Fruit fly (Drosophila melanogaster) whole organism, embryonic: ENCODE results near the gene CheA75a.

Experiments used
- B-H1 ChIP-seq: fragments of 200-800 bp; sonication (Bioruptor generic); IDR thresholded peaks from 3 replicates; pipeline ENCODE4 v1.3.6; 2022; ENCODE audit warnings: missing biosample characterization, missing genetic modification characterization
- Bgb ChIP-seq: fragments of 200-800 bp; sonication (Bioruptor generic); IDR thresholded peaks from 2 replicates; pipeline ENCODE4 v1.3.6; 2022; ENCODE audit warnings: missing biosample characterization, missing genetic modification characterization; ENCODE audit not compliant: partially characterized antibody
- CG10147 ChIP-seq: fragments of 200-800 bp; sonication (Bioruptor generic); optimal IDR thresholded peaks from 2 replicates; lab custom pipeline; 2019; ENCODE audit warnings: missing biosample characterization, mild to moderate bottlenecking, missing genetic modification characterization, moderate library complexity
- CG10654 ChIP-seq: fragments of 200-800 bp; sonication (Bioruptor generic); optimal IDR thresholded peaks from 2 replicates; lab custom pipeline; 2016; ENCODE audit warnings: missing biosample characterization, missing genetic modification characterization
- CG11696 ChIP-seq: fragments of 200-800 bp; sonication (Bioruptor generic); IDR thresholded peaks from 2 replicates; pipeline ENCODE4 v1.3.6; 2022; ENCODE audit warnings: missing biosample characterization, missing genetic modification characterization
- CG13775 ChIP-seq: fragments of 200-800 bp; sonication (Bioruptor generic); optimal IDR thresholded peaks from 3 replicates; lab custom pipeline; 2017; ENCODE audit warnings: missing biosample characterization, mild to moderate bottlenecking, missing genetic modification characterization
- CG16815 ChIP-seq: fragments of 200-800 bp; sonication (Bioruptor generic); optimal IDR thresholded peaks from 3 replicates; lab custom pipeline; 2017; ENCODE audit warnings: missing biosample characterization, mild to moderate bottlenecking, missing genetic modification characterization
- CG17186 ChIP-seq: fragments of 200-800 bp; sonication (Bioruptor generic); optimal IDR thresholded peaks from 3 replicates; lab custom pipeline; 2017; ENCODE audit warnings: missing biosample characterization, missing genetic modification reagents, missing genetic modification characterization
- CG17359 ChIP-seq: fragments of 200-800 bp; sonication (Bioruptor generic); optimal IDR thresholded peaks from 3 replicates; lab custom pipeline; 2018; ENCODE audit warnings: missing biosample characterization, mild to moderate bottlenecking, missing genetic modification characterization, moderate library complexity
- CG18619 ChIP-seq: fragments of 200-800 bp; sonication (Bioruptor generic); optimal IDR thresholded peaks from 3 replicates; lab custom pipeline; 2017; ENCODE audit warnings: missing biosample characterization, mild to moderate bottlenecking, missing genetic modification characterization
- CG32767 ChIP-seq: fragments of 200-800 bp; sonication (Bioruptor generic); IDR thresholded peaks from 2 replicates; pipeline ENCODE4 v1.3.6; 2022; ENCODE audit warnings: missing biosample characterization, missing genetic modification characterization
- CG3847 ChIP-seq: fragments of 200-800 bp; sonication (Bioruptor generic); IDR thresholded peaks from 2 replicates; pipeline ENCODE4 v1.3.6; 2022; ENCODE audit warnings: missing biosample characterization, missing genetic modification characterization
- CG4282 ChIP-seq: fragments of 200-800 bp; sonication (Bioruptor generic); optimal IDR thresholded peaks from 2 replicates; lab custom pipeline; 2016; ENCODE audit warnings: missing biosample characterization, missing genetic modification characterization
- CG4404 ChIP-seq: fragments of 200-800 bp; sonication (Bioruptor generic); IDR thresholded peaks from 2 replicates; pipeline ENCODE4 v1.3.6; 2022; ENCODE audit warnings: missing biosample characterization, missing genetic modification characterization
- CG6654 ChIP-seq: fragments of 200-800 bp; sonication (Bioruptor generic); optimal IDR thresholded peaks from 2 replicates; lab custom pipeline; 2017; ENCODE audit warnings: missing biosample characterization, mild to moderate bottlenecking, missing genetic modification characterization
- CG8388 ChIP-seq: fragments of 200-800 bp; sonication (Bioruptor generic); optimal IDR thresholded peaks from 2 replicates; lab custom pipeline; 2019; ENCODE audit warnings: missing biosample characterization, mild to moderate bottlenecking, missing genetic modification characterization, moderate library complexity
- CG8478 ChIP-seq: fragments of >200 bp; optimal IDR thresholded peaks from 2 replicates; lab custom pipeline; 2018
- CHES-1-like ChIP-seq: fragments of 200-800 bp; sonication (Bioruptor generic); optimal IDR thresholded peaks from 2 replicates; lab custom pipeline; 2016; ENCODE audit warnings: missing biosample characterization, missing genetic modification characterization
- CTCF ChIP-seq: fragments of 200-800 bp; sonication (Bioruptor generic); optimal IDR thresholded peaks from 2 replicates; lab custom pipeline; 2017; ENCODE audit warnings: missing biosample characterization, mild to moderate bottlenecking, missing genetic modification characterization, moderate library complexity
- D ChIP-seq, 2 experiments: fragments of 200-800 bp in 1 of 2; fragments of >200 bp in 1 of 2; sonication (Bioruptor generic) in 1 of 2; optimal IDR thresholded peaks; 2 replicates in 1 of 2; 3 replicates in 1 of 2; lab custom pipeline; 2017; ENCODE audit warnings: mild to moderate bottlenecking in 1 of 2, missing biosample characterization in 1 of 2, missing genetic modification characterization in 1 of 2, missing genetic modification reagents in 1 of 2
- Dfd ChIP-seq, 2 experiments: fragments of >200 bp; optimal IDR thresholded peaks; 2 replicates each; lab custom pipeline; 2017; ENCODE audit warnings: missing biosample characterization in 2 of 2, missing genetic modification characterization in 2 of 2
- Dref ChIP-seq: fragments of 200-800 bp; sonication (Bioruptor generic); IDR thresholded peaks from 2 replicates; pipeline ENCODE4 v1.3.6; 2022; ENCODE audit warnings: missing biosample characterization, missing genetic modification characterization
- Drgx ChIP-seq: fragments of 200-800 bp; sonication (Bioruptor generic); IDR thresholded peaks from 2 replicates; pipeline ENCODE4 v1.3.6; 2022; ENCODE audit warnings: missing biosample characterization, missing genetic modification characterization
- E2f1 ChIP-seq: fragments of 200-800 bp; sonication (Bioruptor generic); IDR thresholded peaks from 2 replicates; pipeline ENCODE4 v1.3.6; 2022; ENCODE audit warnings: missing biosample characterization, missing genetic modification characterization
- E2f2 ChIP-seq: fragments of 200-800 bp; sonication (Bioruptor generic); IDR thresholded peaks from 2 replicates; pipeline ENCODE4 v1.3.6; 2022; ENCODE audit warnings: missing biosample characterization, missing genetic modification characterization
- Ets65A ChIP-seq: fragments of 200-800 bp; sonication (Bioruptor generic); peaks from one replicate; lab custom pipeline; 2016; ENCODE audit warnings: missing biosample characterization, missing genetic modification characterization
- GATAe ChIP-seq: fragments of 200-800 bp; sonication (Bioruptor generic); conservative IDR thresholded peaks from 2 replicates; pipeline ENCODE4 v1.3.6; 2022; ENCODE audit warnings: missing biosample characterization, missing genetic modification characterization
- Gsc ChIP-seq: fragments of 200-800 bp; sonication (Bioruptor generic); IDR thresholded peaks from 2 replicates; pipeline ENCODE4 v1.3.6; 2022; ENCODE audit warnings: missing biosample characterization, missing genetic modification characterization
- Hand ChIP-seq: fragments of 200-800 bp; sonication (Bioruptor generic); optimal IDR thresholded peaks from 2 replicates; lab custom pipeline; 2017; ENCODE audit warnings: mild to moderate bottlenecking, missing biosample characterization, missing genetic modification reagents, missing genetic modification characterization
- Jarid2 ChIP-seq: fragments of 200-800 bp; sonication (Bioruptor generic); optimal IDR thresholded peaks from 3 replicates; lab custom pipeline; 2017; ENCODE audit warnings: mild to moderate bottlenecking, missing biosample characterization, missing genetic modification reagents, missing genetic modification characterization
- Meics ChIP-seq: fragments of 200-800 bp; sonication (Bioruptor generic); optimal IDR thresholded peaks from 2 replicates; lab custom pipeline; 2017; ENCODE audit warnings: missing biosample characterization, mild to moderate bottlenecking, missing genetic modification characterization
- NC2α ChIP-seq: fragments of 200-800 bp; sonication (Bioruptor generic); optimal IDR thresholded peaks from 2 replicates; lab custom pipeline; 2016; ENCODE audit warnings: missing biosample characterization, missing genetic modification characterization
- Neu2 ChIP-seq: fragments of 200-800 bp; sonication (Bioruptor generic); optimal IDR thresholded peaks from 3 replicates; lab custom pipeline; 2016; ENCODE audit warnings: missing biosample characterization, missing genetic modification characterization, borderline replicate concordance
- Ptx1 ChIP-seq: fragments of 200-800 bp; sonication (Bioruptor generic); IDR thresholded peaks from 2 replicates; pipeline ENCODE4 v1.3.6; 2022; ENCODE audit warnings: missing biosample characterization, missing genetic modification characterization
- Sry-δ ChIP-seq: fragments of 200-800 bp; sonication (Bioruptor generic); optimal IDR thresholded peaks from 2 replicates; lab custom pipeline; 2016; ENCODE audit warnings: missing biosample characterization, missing genetic modification characterization
- Stat92E ChIP-seq, 3 experiments: fragments of >200 bp in 2 of 3; fragments of 200-800 bp in 1 of 3; sonication (Bioruptor generic) in 1 of 3; optimal IDR thresholded peaks; 2 replicates each; lab custom pipeline; 2017 to 2019; ENCODE audit warnings: missing biosample characterization in 3 of 3, missing genetic modification characterization in 3 of 3, mild to moderate bottlenecking in 1 of 3, moderate library complexity in 1 of 3
- bcd ChIP-seq: fragments of 200-800 bp; sonication (Bioruptor generic); optimal IDR thresholded peaks from 2 replicates; lab custom pipeline; 2017; ENCODE audit warnings: missing biosample characterization, mild to moderate bottlenecking, missing genetic modification characterization
- bsh ChIP-seq, 2 experiments: fragments of 200-800 bp; sonication (Bioruptor generic); optimal IDR thresholded peaks; 2 replicates each; lab custom pipeline; 2017 to 2018; ENCODE audit warnings: mild to moderate bottlenecking in 2 of 2, missing biosample characterization in 2 of 2, missing genetic modification characterization in 2 of 2, moderate library complexity in 1 of 2
- cato ChIP-seq: fragments of 200-800 bp; sonication (Bioruptor generic); optimal IDR thresholded peaks from 2 replicates; lab custom pipeline; 2016; ENCODE audit warnings: missing biosample characterization, missing genetic modification characterization, borderline replicate concordance
- croc ChIP-seq: fragments of 200-800 bp; sonication (Bioruptor generic); conservative IDR thresholded peaks from 3 replicates; pipeline ENCODE4 v1.3.6; 2022; ENCODE audit warnings: missing biosample characterization, missing genetic modification characterization
- disco-r ChIP-seq: fragments of 200-800 bp; sonication (Bioruptor generic); optimal IDR thresholded peaks from 2 replicates; lab custom pipeline; 2016; ENCODE audit warnings: missing biosample characterization, missing genetic modification characterization
- fru ChIP-seq: fragments of >200 bp; optimal IDR thresholded peaks from 2 replicates; lab custom pipeline; 2017
- gro ChIP-seq: fragments of 200-800 bp; sonication (Bioruptor generic); optimal IDR thresholded peaks from 2 replicates; lab custom pipeline; 2016; ENCODE audit warnings: missing biosample characterization, missing genetic modification characterization
- her ChIP-seq: fragments of 200-800 bp; sonication (Bioruptor generic); optimal IDR thresholded peaks from 2 replicates; lab custom pipeline; 2016; ENCODE audit warnings: missing biosample characterization, missing genetic modification characterization
- lmd ChIP-seq: fragments of 200-800 bp; sonication (Bioruptor generic); IDR thresholded peaks from 2 replicates; pipeline ENCODE4 v1.3.6; 2022; ENCODE audit warnings: missing biosample characterization, missing genetic modification characterization
- mld ChIP-seq: fragments of 200-800 bp; sonication (Bioruptor generic); IDR thresholded peaks from 3 replicates; pipeline ENCODE4 v1.3.6; 2022; ENCODE audit warnings: missing biosample characterization, missing genetic modification characterization; ENCODE audit not compliant: partially characterized antibody
- prd ChIP-seq, 3 experiments: fragments of >200 bp in 2 of 3; fragments of 200-800 bp in 1 of 3; sonication (Bioruptor generic) in 1 of 3; optimal IDR thresholded peaks in 2 of 3; IDR thresholded peaks in 1 of 3; 2 replicates in 2 of 3; 3 replicates in 1 of 3; pipeline versions ENCODE4 v1.3.6 to Lab custom; 2017 to 2022; ENCODE audit warnings: missing biosample characterization in 1 of 3, missing genetic modification characterization in 1 of 3
- pzg ChIP-seq: fragments of 200-800 bp; sonication (Bioruptor generic); optimal IDR thresholded peaks from 3 replicates; lab custom pipeline; 2018; ENCODE audit warnings: missing biosample characterization, mild to moderate bottlenecking, missing genetic modification characterization, moderate library complexity
- shn ChIP-seq: fragments of 200-800 bp; sonication (Bioruptor generic); optimal IDR thresholded peaks from 3 replicates; lab custom pipeline; 2016; ENCODE audit warnings: missing biosample characterization, missing genetic modification characterization
- sug ChIP-seq: fragments of 200-800 bp; optimal IDR thresholded peaks from 2 replicates; lab custom pipeline; 2019; ENCODE audit warnings: missing biosample characterization, mild to moderate bottlenecking, missing genetic modification characterization, moderate library complexity
- trem ChIP-seq: fragments of 200-800 bp; optimal IDR thresholded peaks from 3 replicates; lab custom pipeline; 2019; ENCODE audit warnings: missing biosample characterization, mild to moderate bottlenecking, missing genetic modification characterization, moderate library complexity

The CheA75a gene

dm6 chr3L:18243152-18243551 is 8.7 kb upstream of the CheA75a start (continued):
- TF ChIP-seq disco-r (GFP tag; lab: Kevin White, UChicago) (no peak), gro (GFP tag; lab: Kevin White, UChicago) (no peak), CG13775 (no peak), CHES-1-like (GFP tag; lab: Kevin White, UChicago) (no peak), E2f1 (0 out of 2 replicates have a peak, but pooled peaks have one; percentile 12), Hand (GFP tag; lab: Kevin White, UChicago) (no peak), NC2α (GFP tag; lab: Kevin White, UChicago) (no peak), bcd (peak; percentile 17), CG11696 (no peak), pzg (GFP tag; lab: Kevin White, UChicago) (no peak), shn (GFP tag; lab: Kevin White, UChicago) (no peak), Meics (GFP tag; lab: Kevin White, UChicago) (peak; percentile 17), cato (no peak), B-H1 (GFP tag; lab: Robert Waterston, UW) (no peak), GATAe (GFP tag; lab: Robert Waterston, UW) (no peak), CG17186 (no peak), E2f2 (GFP tag; lab: Robert Waterston, UW) (no peak), prd (optimal IDR thresholded peaks at IDR 0.05; lab: Kevin White, UChicago) (no peak), prd (GFP tag; IDR thresholded peaks at IDR 0.05; lab: Robert Waterston, UW) (peak; percentile 42; the same call in 2 of the 3 replicates), Gsc (GFP tag; lab: Robert Waterston, UW) (no peak), fru (lab: Kevin White, UChicago) (no peak), CG8478 (no peak), CTCF (GFP tag; lab: Kevin White, UChicago) (no peak), CG3847 (GFP tag; lab: Robert Waterston, UW) (no peak), Ptx1 (GFP tag; lab: Robert Waterston, UW) (peak; percentile 35; the same call in 1 of the 2 replicates), CG18619 (GFP tag; lab: Kevin White, UChicago) (no peak), Dref (GFP tag; lab: Robert Waterston, UW) (no peak), Drgx (GFP tag; lab: Robert Waterston, UW) (peak; percentile 77), Neu2 (GFP tag; lab: Kevin White, UChicago) (no peak), CG10147 (GFP tag; lab: Kevin White, UChicago) (no peak), mld (no peak), CG6654 (GFP tag; lab: Kevin White, UChicago) (no peak), D (optimal IDR thresholded peaks at IDR 0.05; lab: Kevin White, UChicago) (no peak), D (GFP tag; optimal IDR thresholded peaks at IDR 0.05; lab: Kevin White, UChicago) (peak; percentile 43), CG32767 (GFP tag; lab: Robert Waterston, UW) (no peak), croc (GFP tag; lab: Robert Waterston, UW) (0 out of 3 replicates have a peak, but pooled peaks have one; percentile 36), CG17359 (tag; lab: Kevin White, UChicago) (peak; percentile 48), Bgb (no peak), sug (tag; lab: Kevin White, UChicago) (no peak), Sry-δ (GFP tag; lab: Kevin White, UChicago) (no peak), CG16815 (GFP tag; lab: Kevin White, UChicago) (no peak), her (GFP tag; lab: Kevin White, UChicago) (no peak), CG4282 (GFP tag; lab: Kevin White, UChicago) (no peak), trem (tag; lab: Kevin White, UChicago) (peak; percentile 41), Jarid2 (no peak), Dfd (GFP tag; optimal IDR thresholded peaks at IDR 0.05; lab: Kevin White, UChicago) (no peak), lmd (GFP tag; lab: Robert Waterston, UW) (peak; percentile 19; the same call in 1 of the 2 replicates), CG10654 (GFP tag; lab: Kevin White, UChicago) (no peak), CG4404 (GFP tag; lab: Robert Waterston, UW) (peak; percentile 51), CG8388 (GFP tag; lab: Kevin White, UChicago) (no peak), Stat92E (GFP tag; optimal IDR thresholded peaks at IDR 0.05; lab: Kevin White, UChicago) (no peak), Ets65A (GFP tag; lab: Kevin White, UChicago) (peak; percentile 57), bsh (GFP tag; optimal IDR thresholded peaks at IDR 0.05; lab: Kevin White, UChicago) (peak; percentile 0 to 10)
